Worm (Caenorhabditis elegans) whole organism, L4/young adult: Measurements from ENCODE around the gene gem-1.

ENCODE experiments used
- W03F9.2 ChIP-seq: fragments of 150-350 bp; optimal IDR thresholded peaks from 2 replicates; lab custom pipeline; 2014; ENCODE audit warnings: missing biosample characterization, missing genetic modification characterization
- dao-5 ChIP-seq: sonication (generic microtip); optimal IDR thresholded peaks from 2 replicates; lab custom pipeline; 2016; ENCODE audit warnings: missing genotype, missing genetic modification characterization, moderate library complexity, missing compliant biosample characterization
- him-1 ChIP-seq: sonication (generic microtip); optimal IDR thresholded peaks from 2 replicates; lab custom pipeline; 2016; ENCODE audit warnings: missing genotype, missing genetic modification reagents, missing genetic modification characterization, missing compliant biosample characterization

DNA sequence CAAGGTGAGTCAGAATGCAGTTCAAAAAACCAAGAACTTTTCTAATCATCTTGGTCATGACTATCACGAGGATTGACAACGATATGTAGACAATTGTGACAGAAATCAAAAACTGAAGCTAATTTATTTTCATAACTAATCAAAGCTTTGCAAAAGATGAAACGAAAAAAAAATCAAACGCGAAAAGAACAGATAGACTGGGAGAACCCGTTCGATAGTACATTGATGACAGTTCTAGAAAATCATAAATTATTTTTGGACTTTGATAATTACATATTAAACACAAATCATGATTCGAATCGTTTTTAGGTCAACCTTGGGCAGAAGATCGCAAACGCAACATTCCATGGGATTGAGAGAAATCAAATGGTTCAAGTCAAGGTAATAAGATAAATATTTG lies 51.8 kb downstream of the gem-1 start:
- no peak for TF ChIP-seq dao-5 (tag; lab: Kevin White, UChicago)
- TF ChIP-seq him-1, result no peak
- no peak for TF ChIP-seq W03F9.2 (tag; lab: Kevin White, UChicago)
